Worm (Caenorhabditis elegans) whole organism, young adult: ENCODE data around the gene syg-1.
A peak's percentile ranks its signal among the peaks of the same experiment; 100 is the strongest.

ENCODE experiments used
- B0336.3 ChIP-seq: fragments of 200-800 bp; sonication (Bioruptor generic); IDR thresholded peaks from 2 replicates; pipeline ENCODE4 v1.3.6; 2022; ENCODE audit warnings: missing genetic modification characterization, missing compliant biosample characterization
- D2030.7 ChIP-seq: fragments of 200-800 bp; sonication (Bioruptor generic); IDR thresholded peaks from 2 replicates; pipeline ENCODE4 v1.3.6; 2022; ENCODE audit warnings: missing genetic modification reagents, missing genetic modification characterization, missing compliant biosample characterization
- F10E7.11 ChIP-seq: sonication (generic microtip); optimal IDR thresholded peaks from 2 replicates; lab custom pipeline; 2017; ENCODE audit warnings: mild to moderate bottlenecking, missing genetic modification characterization, moderate library complexity, missing compliant biosample characterization
- F57A8.1 ChIP-seq: fragments of 200-800 bp; sonication (Bioruptor generic); optimal IDR thresholded peaks from 2 replicates; lab custom pipeline; 2018; ENCODE audit warnings: mild to moderate bottlenecking, missing genetic modification characterization, moderate library complexity, missing compliant biosample characterization
- F57C9.4 ChIP-seq: sonication (generic microtip); optimal IDR thresholded peaks from 2 replicates; lab custom pipeline; 2017; ENCODE audit warnings: mild to moderate bottlenecking, missing genetic modification characterization, missing compliant biosample characterization
- K11D2.4 ChIP-seq: fragments of 200-800 bp; sonication (Bioruptor generic); IDR thresholded peaks from 2 replicates; pipeline ENCODE4 v1.3.6; 2022; ENCODE audit warnings: missing genetic modification reagents, missing genetic modification characterization, missing compliant biosample characterization
- K12H6.12 ChIP-seq: fragments of 200-800 bp; sonication (Bioruptor generic); optimal IDR thresholded peaks from 2 replicates; lab custom pipeline; 2018; ENCODE audit warnings: mild to moderate bottlenecking, missing genetic modification characterization, missing compliant biosample characterization
- Y67H2A.10 ChIP-seq: fragments of 200-800 bp; sonication (Bioruptor generic); conservative IDR thresholded peaks from 2 replicates; pipeline ENCODE4 v1.3.6; 2022; ENCODE audit warnings: missing genetic modification reagents, missing genetic modification characterization, missing compliant biosample characterization
- Y95B8A.8 ChIP-seq: fragments of 200-800 bp; sonication (Bioruptor generic); IDR thresholded peaks from 2 replicates; pipeline ENCODE4 v1.3.6; 2022; ENCODE audit warnings: missing genetic modification reagents, missing genetic modification characterization, missing compliant biosample characterization
- ama-1 ChIP-seq, 3 experiments: fragments of 150-350 bp in 1 of 3; sonication (generic microtip) in 2 of 3; optimal IDR thresholded peaks; 2 replicates each; lab custom pipeline; 2014 to 2018; ENCODE audit warnings: missing biosample characterization in 2 of 3, missing genetic modification characterization in 2 of 3, missing genetic modification reagents in 2 of 3
- attf-5 ChIP-seq: fragments of 200-800 bp; sonication (Bioruptor generic); optimal IDR thresholded peaks from 2 replicates; lab custom pipeline; 2018; ENCODE audit warnings: mild to moderate bottlenecking, missing genetic modification characterization, missing compliant biosample characterization
- bed-2 ChIP-seq: fragments of 200-800 bp; sonication (Bioruptor generic); IDR thresholded peaks from 2 replicates; pipeline ENCODE4 v1.3.6; 2022; ENCODE audit warnings: missing genetic modification reagents, missing genetic modification characterization, missing compliant biosample characterization
- ceh-100 ChIP-seq: fragments of 200-800 bp; sonication (Bioruptor generic); IDR thresholded peaks from 2 replicates; pipeline ENCODE4 v1.3.6; 2022; ENCODE audit warnings: missing genetic modification reagents, missing genetic modification characterization, missing compliant biosample characterization
- ceh-27 ChIP-seq: fragments of 200-800 bp; sonication (Bioruptor generic); optimal IDR thresholded peaks from 2 replicates; lab custom pipeline; 2018; ENCODE audit warnings: mild to moderate bottlenecking, missing genetic modification characterization, moderate library complexity, missing compliant biosample characterization
- ceh-79 ChIP-seq: sonication (generic microtip); optimal IDR thresholded peaks from 2 replicates; lab custom pipeline; 2017; ENCODE audit warnings: mild to moderate bottlenecking, missing genetic modification characterization, missing compliant biosample characterization
- die-1 ChIP-seq: sonication (generic microtip); optimal IDR thresholded peaks from 2 replicates; lab custom pipeline; 2016; ENCODE audit warnings: missing genotype, mild to moderate bottlenecking, missing genetic modification characterization, missing compliant biosample characterization
- dpff-1 ChIP-seq: sonication (generic microtip); optimal IDR thresholded peaks from 2 replicates; lab custom pipeline; 2017; ENCODE audit warnings: mild to moderate bottlenecking, missing genetic modification characterization, missing compliant biosample characterization
- egl-18 ChIP-seq: fragments of 200-800 bp; sonication (Bioruptor generic); IDR thresholded peaks from 2 replicates; pipeline ENCODE4 v1.3.6; 2022; ENCODE audit warnings: missing genetic modification reagents, missing genetic modification characterization, missing compliant biosample characterization
- ekl-4 ChIP-seq: fragments of 200-800 bp; sonication (Bioruptor generic); IDR thresholded peaks from 2 replicates; pipeline ENCODE4 v1.3.6; 2022; ENCODE audit warnings: missing genetic modification reagents, missing genetic modification characterization, missing compliant biosample characterization
- ets-4 ChIP-seq: fragments of 200-800 bp; sonication (Bioruptor generic); optimal IDR thresholded peaks from 2 replicates; lab custom pipeline; 2018; ENCODE audit warnings: mild to moderate bottlenecking, missing genetic modification characterization, missing compliant biosample characterization
- gei-17 ChIP-seq: fragments of 200-800 bp; sonication (Bioruptor generic); optimal IDR thresholded peaks from 2 replicates; lab custom pipeline; 2018; ENCODE audit warnings: mild to moderate bottlenecking, missing genetic modification characterization, missing compliant biosample characterization
- hlh-12 ChIP-seq: sonication (generic microtip); optimal IDR thresholded peaks from 2 replicates; lab custom pipeline; 2016; ENCODE audit warnings: missing genetic modification characterization, missing compliant biosample characterization
- hlh-26 ChIP-seq: fragments of 200-800 bp; sonication (Bioruptor generic); conservative IDR thresholded peaks from 2 replicates; pipeline ENCODE4 v1.3.6; 2022; ENCODE audit warnings: missing genetic modification reagents, missing genetic modification characterization, missing compliant biosample characterization
- hmg-1.2 ChIP-seq: fragments of 200-800 bp; sonication (Bioruptor generic); IDR thresholded peaks from 2 replicates; pipeline ENCODE4 v1.3.6; 2022; ENCODE audit warnings: missing genetic modification reagents, missing genetic modification characterization, missing compliant biosample characterization
- hmg-20 ChIP-seq: fragments of 200-800 bp; sonication (Bioruptor generic); IDR thresholded peaks from 2 replicates; pipeline ENCODE4 v1.3.6; 2022; ENCODE audit warnings: missing genetic modification reagents, missing genetic modification characterization, missing compliant biosample characterization
- lag-1 ChIP-seq: fragments of 200-800 bp; sonication (Bioruptor generic); IDR thresholded peaks from 2 replicates; pipeline ENCODE4 v1.3.6; 2022; ENCODE audit warnings: missing genetic modification reagents, missing genetic modification characterization, missing compliant biosample characterization
- let-607 ChIP-seq, 2 experiments: fragments of 200-800 bp in 1 of 2; sonication (Bioruptor generic) in 1 of 2; sonication (generic microtip) in 1 of 2; optimal IDR thresholded peaks; 2 replicates each; lab custom pipeline; 2016 to 2018; ENCODE audit warnings: mild to moderate bottlenecking in 2 of 2, missing compliant biosample characterization in 2 of 2, missing genetic modification characterization in 2 of 2, moderate library complexity in 2 of 2, missing genotype in 1 of 2
- lin-35 ChIP-seq, 3 experiments: fragments of 150-350 bp in 2 of 3; sonication (generic microtip) in 1 of 3; optimal IDR thresholded peaks; 2 replicates each; lab custom pipeline; 2014 to 2018; ENCODE audit warnings: missing biosample characterization in 3 of 3, missing genetic modification characterization in 3 of 3, missing genetic modification reagents in 3 of 3
- lin-40 ChIP-seq: sonication (generic microtip); optimal IDR thresholded peaks from 2 replicates; lab custom pipeline; 2016; ENCODE audit warnings: missing genetic modification characterization, mild to moderate bottlenecking, missing compliant biosample characterization, missing genotype, missing genetic modification reagents
- lsy-27 ChIP-seq: sonication (generic microtip); optimal IDR thresholded peaks from 2 replicates; lab custom pipeline; 2017; ENCODE audit warnings: missing genetic modification characterization, mild to moderate bottlenecking, missing compliant biosample characterization, antibody characterized with exemption, missing genotype, borderline replicate concordance; ENCODE audit not compliant: insufficient read depth
- madf-3 ChIP-seq: fragments of 200-800 bp; sonication (Bioruptor generic); IDR thresholded peaks from 2 replicates; pipeline ENCODE4 v1.3.6; 2022; ENCODE audit warnings: missing genetic modification reagents, missing genetic modification characterization, missing compliant biosample characterization
- madf-8 ChIP-seq: fragments of 200-800 bp; sonication (Bioruptor generic); conservative IDR thresholded peaks from 2 replicates; pipeline ENCODE4 v1.3.6; 2022; ENCODE audit warnings: missing genetic modification reagents, missing genetic modification characterization, missing compliant biosample characterization
- mcd-1 ChIP-seq: fragments of 200-800 bp; sonication (Bioruptor generic); IDR thresholded peaks from 2 replicates; pipeline ENCODE4 v1.3.6; 2022; ENCODE audit warnings: missing genetic modification reagents, missing genetic modification characterization, missing compliant biosample characterization
- mes-4 ChIP-seq: sonication (generic microtip); optimal IDR thresholded peaks from 2 replicates; lab custom pipeline; 2016; ENCODE audit warnings: missing genotype, missing genetic modification characterization, missing compliant biosample characterization
- nfya-2 ChIP-seq: fragments of 200-800 bp; sonication (Bioruptor generic); IDR thresholded peaks from 2 replicates; pipeline ENCODE4 v1.3.6; 2022; ENCODE audit warnings: missing genetic modification reagents, missing genetic modification characterization, missing compliant biosample characterization
- nhr-27 ChIP-seq: fragments of 200-800 bp; sonication (Bioruptor generic); optimal IDR thresholded peaks from 2 replicates; lab custom pipeline; 2018; ENCODE audit warnings: mild to moderate bottlenecking, missing genetic modification characterization, moderate library complexity, missing compliant biosample characterization
- nhr-80 ChIP-seq: sonication (generic microtip); optimal IDR thresholded peaks from 2 replicates; lab custom pipeline; 2016; ENCODE audit warnings: missing genetic modification characterization, missing compliant biosample characterization
- nhr-90 ChIP-seq: sonication (generic microtip); optimal IDR thresholded peaks from 2 replicates; lab custom pipeline; 2016; ENCODE audit warnings: missing genotype, mild to moderate bottlenecking, missing genetic modification characterization, missing compliant biosample characterization
- pha-4 ChIP-seq: fragments of 150-350 bp; sonication (generic microtip); optimal IDR thresholded peaks from 2 replicates; lab custom pipeline; 2014; ENCODE audit warnings: missing biosample characterization, missing genetic modification reagents, missing genetic modification characterization
- rec-8 ChIP-seq, 2 experiments: sonication (generic microtip); optimal IDR thresholded peaks; 2 replicates each; lab custom pipeline; 2016; ENCODE audit warnings: mild to moderate bottlenecking in 2 of 2, missing genetic modification characterization in 2 of 2, missing genetic modification reagents in 2 of 2, missing genotype in 2 of 2, missing biosample characterization in 1 of 2, missing compliant biosample characterization in 1 of 2, moderate library complexity in 1 of 2
- sdz-38 ChIP-seq: sonication (generic microtip); optimal IDR thresholded peaks from 2 replicates; lab custom pipeline; 2016; ENCODE audit warnings: missing genotype, missing genetic modification characterization, missing compliant biosample characterization
- snpc-1.1 ChIP-seq: sonication (generic microtip); optimal IDR thresholded peaks from 2 replicates; lab custom pipeline; 2017; ENCODE audit warnings: missing genetic modification characterization, mild to moderate bottlenecking, missing compliant biosample characterization, antibody characterized with exemption, moderate library complexity, missing genotype, missing genetic modification reagents; ENCODE audit not compliant: insufficient read depth
- snpc-3.4 ChIP-seq: sonication (generic microtip); optimal IDR thresholded peaks from 2 replicates; lab custom pipeline; 2017; ENCODE audit warnings: missing genetic modification characterization, mild to moderate bottlenecking, missing compliant biosample characterization, antibody characterized with exemption, moderate library complexity, missing genotype, missing genetic modification reagents
- tlf-1 ChIP-seq: fragments of 200-800 bp; sonication (Bioruptor generic); optimal IDR thresholded peaks from 2 replicates; lab custom pipeline; 2018; ENCODE audit warnings: mild to moderate bottlenecking, missing genetic modification characterization, missing compliant biosample characterization
- unc-130 ChIP-seq: sonication (generic microtip); optimal IDR thresholded peaks from 2 replicates; lab custom pipeline; 2016; ENCODE audit warnings: missing genetic modification reagents, missing genetic modification characterization, missing compliant biosample characterization
- xnd-1 ChIP-seq: sonication (generic microtip); optimal IDR thresholded peaks from 2 replicates; lab custom pipeline; 2016; ENCODE audit warnings: missing genotype, missing genetic modification reagents, missing genetic modification characterization, missing compliant biosample characterization
- ztf-26 ChIP-seq: sonication (generic microtip); optimal IDR thresholded peaks from 2 replicates; lab custom pipeline; 2017; ENCODE audit warnings: missing genetic modification characterization, missing compliant biosample characterization

The syg-1 gene

DNA sequence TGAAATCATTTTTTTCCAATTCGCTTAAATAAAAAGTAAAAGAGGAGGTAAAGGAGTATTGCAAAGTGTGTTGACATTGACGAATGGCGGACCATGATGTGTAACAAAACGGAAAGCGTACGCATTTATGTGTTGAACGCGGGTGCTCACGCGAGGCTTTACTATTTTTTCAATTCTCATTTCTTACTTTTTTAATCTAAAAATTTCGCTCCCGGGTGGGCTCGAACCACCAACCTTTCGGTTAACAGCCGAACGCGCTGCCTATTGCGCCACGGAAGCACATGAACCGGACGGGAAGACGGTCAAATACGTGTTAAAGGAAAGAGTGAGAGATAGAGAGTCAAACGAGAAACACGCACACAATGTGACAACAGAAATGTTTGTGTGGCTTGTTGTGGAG is 34.2 kb upstream of the syg-1 start (continued):
- TF ChIP-seq ceh-100 (GFP tag; lab: Robert Waterston, UW) = no peak
- peak; percentile 25 for TF ChIP-seq F57C9.4
- TF ChIP-seq lin-40 = peak; percentile 81
- TF ChIP-seq hmg-1.2 (GFP tag; lab: Robert Waterston, UW) = peak; percentile 74
- no peak for TF ChIP-seq unc-130 (GFP tag; lab: Kevin White, UChicago)
- TF ChIP-seq lsy-27 = peak; percentile 74
- peak; percentile 63 for TF ChIP-seq hlh-12 (tag; lab: Kevin White, UChicago)
- 0 out of 2 replicates have a peak, but pooled peaks have one; percentile 5 for TF ChIP-seq egl-18
- no peak for TF ChIP-seq lag-1 (GFP tag; lab: Robert Waterston, UW)
- peak; percentile 76 for TF ChIP-seq B0336.3 (GFP tag; lab: Robert Waterston, UW)
- TF ChIP-seq hlh-26 (GFP tag; lab: Robert Waterston, UW) = no peak
- TF ChIP-seq ztf-26 (tag; lab: Kevin White, UChicago) = peak; percentile 36
- TF ChIP-seq mes-4 (tag; lab: Kevin White, UChicago) = peak; percentile 66
- TF ChIP-seq tlf-1 (GFP tag; lab: Kevin White, UChicago) = peak; percentile 33
- TF ChIP-seq gei-17 (GFP tag; lab: Kevin White, UChicago) = peak; percentile 25
- TF ChIP-seq ama-1 (optimal IDR thresholded peaks at IDR 0.05; lab: Kevin White, UChicago) = no peak
- peak; percentile 13 to 80 for TF ChIP-seq ama-1 (GFP tag; optimal IDR thresholded peaks at IDR 0.05; lab: Kevin White, UChicago)
- peak; percentile 34 for TF ChIP-seq snpc-3.4 (tag; lab: Kevin White, UChicago)
- peak; percentile 22 to 43 for TF ChIP-seq let-607 (tag; optimal IDR thresholded peaks at IDR 0.05; lab: Kevin White, UChicago)
- no peak for TF ChIP-seq xnd-1 (tag; lab: Kevin White, UChicago)
- peak; percentile 4 to 69 for TF ChIP-seq rec-8 (tag; optimal IDR thresholded peaks at IDR 0.05; lab: Kevin White, UChicago)
- peak; percentile 44 for TF ChIP-seq K12H6.12 (tag; lab: Kevin White, UChicago)
- TF ChIP-seq pha-4 (tag; lab: Kevin White, UChicago) = no peak
- peak; percentile 59 for TF ChIP-seq attf-5 (GFP tag; lab: Kevin White, UChicago)
- TF ChIP-seq hmg-20 = peak; percentile 69; the same call in 1 of the 2 replicates
- TF ChIP-seq F57A8.1 (GFP tag; lab: Kevin White, UChicago) = peak; percentile 59
- no peak for TF ChIP-seq Y95B8A.8 (GFP tag; lab: Robert Waterston, UW)
- no peak for TF ChIP-seq dpff-1 (tag; lab: Kevin White, UChicago)
- peak in 1 of 3 experiments; percentile 61 for TF ChIP-seq lin-35 (GFP tag; optimal IDR thresholded peaks at IDR 0.05; lab: Kevin White, UChicago)
- TF ChIP-seq F10E7.11 = peak; percentile 23
- no peak for TF ChIP-seq sdz-38
- TF ChIP-seq D2030.7 (GFP tag; lab: Robert Waterston, UW) = peak; percentile 86
- TF ChIP-seq Y67H2A.10 = no peak
- peak; percentile 36 for TF ChIP-seq ceh-27 (GFP tag; lab: Kevin White, UChicago)
- TF ChIP-seq nfya-2 (GFP tag; lab: Robert Waterston, UW) = no peak
- no peak for TF ChIP-seq bed-2 (GFP tag; lab: Robert Waterston, UW)
- TF ChIP-seq K11D2.4 (GFP tag; lab: Robert Waterston, UW) = peak; percentile 36; the same call in 1 of the 2 replicates
- TF ChIP-seq nhr-27 = no peak
- TF ChIP-seq ekl-4 (GFP tag; lab: Robert Waterston, UW) = peak; percentile 30; the same call in 1 of the 2 replicates
- TF ChIP-seq die-1 (tag; lab: Kevin White, UChicago) = peak; percentile 88
- 0 out of 2 replicates have a peak, but pooled peaks have one; percentile 49 for TF ChIP-seq madf-3 (GFP tag; lab: Robert Waterston, UW)
- peak; percentile 54; the same call in 1 of the 2 replicates for TF ChIP-seq mcd-1 (GFP tag; lab: Robert Waterston, UW)
- TF ChIP-seq ceh-79 = peak; percentile 40
- no peak for TF ChIP-seq madf-8
- TF ChIP-seq nhr-80 (tag; lab: Kevin White, UChicago) = peak; percentile 35
- TF ChIP-seq nhr-90 (tag; lab: Kevin White, UChicago) = peak; percentile 79
- TF ChIP-seq ets-4 (GFP tag; lab: Kevin White, UChicago) = peak; percentile 4
- peak; percentile 49 for TF ChIP-seq snpc-1.1 (tag; lab: Kevin White, UChicago)
